Worm (Caenorhabditis elegans): ENCODE results near the gene odr-1.

odr-1 gene

ce11 chrX:13526219-13527218, 24.3 kb downstream of the odr-1 start:
- TF ChIP-seq mab-5 (tag; optimal IDR thresholded peaks at IDR 0.05): no peak
- TF ChIP-seq tbx-8 (GFP tag; optimal IDR thresholded peaks at IDR 0.05): no peak
- TF ChIP-seq ces-1 (GFP tag; optimal IDR thresholded peaks at IDR 0.05): no peak
- TF ChIP-seq pha-4 (tag; optimal IDR thresholded peaks at IDR 0.05): no peak
- peak; percentile 88 for TF ChIP-seq elt-1 (tag; optimal IDR thresholded peaks at IDR 0.05; ENCODE audit: borderline replicate concordance, insufficient read depth)
- TF ChIP-seq unc-62 (GFP tag; optimal IDR thresholded peaks at IDR 0.05): peak; percentile 24
- TF ChIP-seq ham-2 (GFP tag; optimal IDR thresholded peaks at IDR 0.05): peak; percentile 80
- no peak for TF ChIP-seq elt-3 (tag; optimal IDR thresholded peaks at IDR 0.05)
- no peak for TF ChIP-seq ceh-43 (GFP tag; optimal IDR thresholded peaks at IDR 0.05)

ce11 chrX:13525094-13525493, 25.7 kb downstream of the odr-1 start:
- TF ChIP-seq mab-5 (tag; optimal IDR thresholded peaks at IDR 0.05): no peak
- TF ChIP-seq elt-3 (tag; optimal IDR thresholded peaks at IDR 0.05): no peak
- no peak for TF ChIP-seq snpc-4 (tag; optimal IDR thresholded peaks at IDR 0.05)
- no peak for TF ChIP-seq ztf-11 (tag; optimal IDR thresholded peaks at IDR 0.05)
- peak; percentile 92 for TF ChIP-seq zip-8 (tag; optimal IDR thresholded peaks at IDR 0.05)
- peak; percentile 59 for TF ChIP-seq nhr-2 (tag; optimal IDR thresholded peaks at IDR 0.05)
- TF ChIP-seq nhr-12 (tag; optimal IDR thresholded peaks at IDR 0.05): no peak
- no peak for TF ChIP-seq ceh-83 (GFP tag; optimal IDR thresholded peaks at IDR 0.05)

DNA sequence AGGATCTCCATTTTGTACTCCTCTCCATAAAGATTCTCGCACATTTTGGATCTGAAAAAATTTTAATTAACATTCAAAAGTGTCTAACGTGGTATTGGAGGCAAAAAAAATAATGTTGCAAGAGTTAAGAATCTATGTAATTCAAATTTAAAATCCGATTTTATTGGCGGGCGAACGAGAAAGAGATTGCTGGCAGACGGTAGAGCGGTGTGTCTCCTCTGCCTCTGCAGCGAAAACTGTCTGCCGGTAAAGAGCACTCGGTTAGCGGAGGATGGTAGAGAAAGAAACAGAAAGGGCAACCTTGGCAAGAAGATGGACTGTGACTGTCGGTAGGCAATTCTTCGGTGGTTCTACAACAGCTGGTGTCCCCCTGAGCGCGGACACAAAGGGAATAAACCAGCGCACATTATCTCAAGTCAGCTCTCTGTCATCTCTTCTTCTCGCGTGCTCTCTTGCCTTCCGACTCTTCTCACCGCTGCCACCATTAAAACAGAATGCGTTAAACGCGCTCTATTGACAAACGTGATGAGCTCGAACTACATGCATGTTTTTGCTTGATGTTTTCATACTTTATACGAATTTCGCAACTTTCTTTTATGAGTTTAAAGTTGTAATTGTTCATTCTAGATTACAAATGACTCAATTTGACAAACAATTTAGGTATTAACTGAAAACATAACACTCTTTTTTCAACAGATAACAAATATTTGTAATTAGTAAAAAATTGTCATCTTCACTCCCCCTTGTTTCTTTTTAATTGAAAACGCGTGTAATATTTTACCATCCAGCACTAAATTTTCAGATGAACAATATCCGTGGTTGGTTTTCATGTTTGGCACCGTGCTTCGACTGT, 31.7 kb downstream of the odr-1 start, which contains the start of the genes cdk-4 and F18H3.1:
TSS of gene cdk-4 (minus strand) at position 51 of the 853 bp plus-strand sequence.
TSS of gene F18H3.1 (plus strand) at position 803 of the 853 bp plus-strand sequence.
- TF ChIP-seq sptf-1 (tag; optimal IDR thresholded peaks at IDR 0.05) (peak; percentile 64), ham-2 (GFP tag; optimal IDR thresholded peaks at IDR 0.05) (peak; percentile 51), mab-5 (tag; optimal IDR thresholded peaks at IDR 0.05) (peak; percentile 25), elt-3 (tag; optimal IDR thresholded peaks at IDR 0.05) (no peak), ceh-39 (tag; optimal IDR thresholded peaks at IDR 0.05) (no peak), unc-62 (GFP tag; optimal IDR thresholded peaks at IDR 0.05) (peak; percentile 72), flh-1 (GFP tag; optimal IDR thresholded peaks at IDR 0.05) (no peak), lsy-2 (tag; optimal IDR thresholded peaks at IDR 0.05) (peak; percentile 39), ceh-43 (GFP tag; optimal IDR thresholded peaks at IDR 0.05) (no peak), mep-1 (tag; optimal IDR thresholded peaks at IDR 0.05) (peak; percentile 71), nhr-2 (tag; optimal IDR thresholded peaks at IDR 0.05) (peak; percentile 77), unc-39 (tag; optimal IDR thresholded peaks at IDR 0.05) (no peak), unc-120 (tag; optimal IDR thresholded peaks at IDR 0.05; ENCODE audit: poor library complexity, severe bottlenecking) (peak; percentile 28), pha-4 (tag; optimal IDR thresholded peaks at IDR 0.05) (peak; percentile 38), mls-2 (tag; optimal IDR thresholded peaks at IDR 0.05) (peak; percentile 36), ces-1 (GFP tag; optimal IDR thresholded peaks at IDR 0.05) (peak; percentile 46), cnd-1 (tag; optimal IDR thresholded peaks at IDR 0.05) (peak; percentile 85), M03D4.4 (tag; optimal IDR thresholded peaks at IDR 0.05) (peak; percentile 9), lin-13 (tag; optimal IDR thresholded peaks at IDR 0.05) (peak; percentile 1), hlh-1 (tag; optimal IDR thresholded peaks at IDR 0.05) (peak; percentile 87), lin-32 (GFP tag; optimal IDR thresholded peaks at IDR 0.05) (peak; percentile 96), nhr-76 (tag; optimal IDR thresholded peaks at IDR 0.05) (no peak)

DNA sequence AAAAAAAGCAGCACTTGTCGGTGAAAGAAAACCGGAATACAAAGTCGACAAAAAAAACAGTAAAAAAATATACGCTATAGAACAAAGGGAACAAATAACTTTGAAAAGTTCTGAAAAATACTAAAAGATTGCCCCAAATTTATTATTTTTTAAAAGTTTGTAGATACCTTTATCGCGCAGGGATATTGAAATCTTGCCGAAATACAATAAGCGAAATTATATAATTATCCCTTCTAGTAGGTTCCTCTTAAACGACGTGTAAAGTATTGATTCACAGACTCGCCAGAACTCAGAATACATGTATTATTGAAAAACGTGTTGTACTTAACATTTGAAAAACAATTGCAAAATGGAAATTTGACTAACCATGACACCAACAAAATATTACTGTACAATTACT, 36.4 kb downstream of the odr-1 start:
- TF ChIP-seq lsy-2 (tag; optimal IDR thresholded peaks at IDR 0.05): peak; percentile 49
- TF ChIP-seq ces-1 (GFP tag; optimal IDR thresholded peaks at IDR 0.05): peak; percentile 91
- no peak for TF ChIP-seq M03D4.4 (tag; optimal IDR thresholded peaks at IDR 0.05)
- TF ChIP-seq sptf-1 (tag; optimal IDR thresholded peaks at IDR 0.05): peak; percentile 42
- TF ChIP-seq unc-120 (tag; optimal IDR thresholded peaks at IDR 0.05; ENCODE audit: poor library complexity, severe bottlenecking): no peak
- peak; percentile 93 for TF ChIP-seq nhr-237 (tag; optimal IDR thresholded peaks at IDR 0.05)

Measured in whole organism, mixed stage, embryonic.